Worm (Caenorhabditis elegans): ENCODE data around the gene ZK856.19.

ZK856.19 gene

DNA sequence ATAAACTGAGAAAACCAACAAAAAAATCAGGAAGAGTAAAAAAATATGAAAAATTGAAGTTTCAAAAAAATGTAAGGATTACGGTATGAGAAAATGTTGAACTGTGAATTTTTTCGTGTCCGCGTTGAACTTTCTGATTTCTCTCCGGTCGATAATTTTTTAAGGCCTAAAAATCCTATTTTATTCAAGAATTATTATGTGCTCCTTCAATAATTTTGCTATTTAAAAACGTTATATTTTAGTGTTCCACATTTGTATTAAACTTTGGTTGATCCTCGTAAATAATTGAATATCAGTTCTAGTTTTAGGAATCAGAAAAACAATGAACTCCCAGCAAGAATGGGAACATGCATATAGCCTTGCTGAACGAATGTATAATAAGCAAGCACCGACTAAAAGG is 7.9 kb upstream of the ZK856.19 start, which contains the start of gene hpo-40 (continued):
- TF ChIP-seq nhr-25 (tag; optimal IDR thresholded peaks at IDR 0.05; ENCODE audit: borderline replicate concordance, insufficient read depth), result no peak
- TF ChIP-seq hlh-11 (tag; optimal IDR thresholded peaks at IDR 0.05), result no peak
- no peak for TF ChIP-seq F26F4.8 (GFP tag; conservative IDR thresholded peaks at IDR 0.05)

DNA sequence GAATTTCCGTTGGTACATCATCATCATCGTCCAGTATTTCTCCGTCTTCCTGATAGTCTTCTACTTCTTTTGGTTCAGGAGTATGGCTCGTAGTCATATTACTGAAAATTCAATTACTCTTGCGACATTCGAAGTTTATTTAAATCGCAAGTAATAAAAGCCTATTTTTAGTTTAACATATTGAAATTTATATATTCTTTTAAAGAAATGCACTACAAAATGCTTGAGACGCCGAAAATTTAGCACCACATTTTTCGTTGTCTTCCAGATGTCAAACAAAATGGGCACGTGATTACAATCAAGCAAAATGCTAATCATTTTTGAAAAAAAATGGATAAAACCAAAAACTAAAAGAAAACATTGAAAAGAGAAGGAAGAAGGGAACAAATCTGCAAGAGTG is 7.3 kb upstream of the ZK856.19 start, which contains the start of gene zhit-3:
Gene zhit-3, minus strand, starts transcription at position 101 of the 400 bp plus-strand sequence.
- TF ChIP-seq ctbp-1 (GFP tag; IDR thresholded peaks at IDR 0.05), result no peak
- TF ChIP-seq nhr-102 (tag; optimal IDR thresholded peaks at IDR 0.05), result no peak
- no peak for TF ChIP-seq nhr-11 (tag; optimal IDR thresholded peaks at IDR 0.05)
- TF ChIP-seq php-3 (GFP tag; IDR thresholded peaks at IDR 0.05), result no peak
- TF ChIP-seq lin-39 (tag; optimal IDR thresholded peaks at IDR 0.05), result no peak
- no peak for TF ChIP-seq daf-8 (GFP tag; IDR thresholded peaks at IDR 0.05)
- TF ChIP-seq ceh-62 (tag; optimal IDR thresholded peaks at IDR 0.05), result no peak
- TF ChIP-seq Y105C5A.15 (GFP tag; IDR thresholded peaks at IDR 0.05), result no peak
- no peak for TF ChIP-seq dmd-9 (GFP tag; IDR thresholded peaks at IDR 0.05)
- TF ChIP-seq ztf-7 (tag; optimal IDR thresholded peaks at IDR 0.05), result no peak

DNA sequence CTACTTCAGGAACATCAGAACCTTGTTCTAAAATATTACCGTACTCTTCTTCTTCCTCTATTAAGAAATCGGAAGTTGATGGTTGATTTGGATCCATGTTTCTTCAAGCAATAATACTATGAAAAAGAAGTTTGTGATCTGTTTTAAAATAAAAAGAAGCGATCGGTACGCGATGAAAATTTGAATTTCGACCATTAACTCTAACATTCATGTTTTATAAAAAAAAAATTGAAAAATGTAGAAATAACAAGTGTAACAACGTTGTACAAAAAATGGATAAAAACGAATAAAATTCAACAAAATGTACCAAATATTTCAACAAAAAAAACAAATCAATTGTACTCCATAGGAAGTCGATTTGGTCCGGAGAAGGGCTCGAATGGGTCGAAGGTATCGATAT is 5.5 kb upstream of the ZK856.19 start, which contains the start of gene tftc-3:
Gene tftc-3, minus strand, starts transcription at position 101 of the 400 bp plus-strand sequence.
- no peak for TF ChIP-seq dve-1 (tag; optimal IDR thresholded peaks at IDR 0.05; ENCODE audit: insufficient read depth)
- peak; percentile 35 for TF ChIP-seq duxl-1 (tag; optimal IDR thresholded peaks at IDR 0.05; ENCODE audit: poor library complexity)
- TF ChIP-seq attf-4 (tag; optimal IDR thresholded peaks at IDR 0.05), result no peak

DNA sequence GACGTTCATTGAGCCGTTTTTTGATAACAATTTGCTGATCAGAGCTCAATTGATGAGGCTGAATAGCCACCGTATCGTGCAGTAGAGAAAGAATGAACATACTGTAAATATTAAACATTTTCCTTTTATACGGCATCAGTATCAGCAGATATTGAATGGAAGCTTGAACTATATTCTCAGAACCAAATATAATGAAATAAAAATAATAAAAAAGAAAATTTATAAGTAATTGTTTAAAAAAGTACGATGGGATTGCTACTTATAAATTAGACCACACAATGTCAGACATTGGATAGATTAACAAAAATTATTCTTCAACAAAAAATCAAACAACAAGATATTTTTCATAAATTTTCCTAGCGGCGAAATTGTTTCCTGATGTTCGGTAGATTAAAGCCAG is 1.8 kb upstream of the ZK856.19 start, which contains the start of gene rpc-25:
Gene rpc-25, minus strand, starts transcription at position 101 of the 400 bp plus-strand sequence.
- TF ChIP-seq aly-2 (tag; optimal IDR thresholded peaks at IDR 0.05) (no peak), lin-39 (tag; optimal IDR thresholded peaks at IDR 0.05) (no peak), nhr-111 (GFP tag; optimal IDR thresholded peaks at IDR 0.05) (no peak), nhr-11 (tag; optimal IDR thresholded peaks at IDR 0.05) (no peak), nhr-10 (tag; optimal IDR thresholded peaks at IDR 0.05) (no peak), R02D3.7 (tag; optimal IDR thresholded peaks at IDR 0.05) (no peak), dmd-6 (GFP tag; IDR thresholded peaks at IDR 0.05) (no peak), lin-13 (GFP tag; optimal IDR thresholded peaks at IDR 0.05) (no peak), lsy-2 (tag; optimal IDR thresholded peaks at IDR 0.05) (no peak), cey-2 (tag; optimal IDR thresholded peaks at IDR 0.05; ENCODE audit: borderline replicate concordance, insufficient read depth) (no peak), F37D6.2 (tag; optimal IDR thresholded peaks at IDR 0.05) (no peak), madf-9 (GFP tag; conservative IDR thresholded peaks at IDR 0.05) (no peak), ama-1 (optimal IDR thresholded peaks at IDR 0.05) (no peak), nhr-76 (tag; optimal IDR thresholded peaks at IDR 0.05) (no peak), unc-62 (GFP tag; optimal IDR thresholded peaks at IDR 0.05 in 1 of 2) (no peak), unc-62 (tag; optimal IDR thresholded peaks at IDR 0.05) (no peak), mdt-29 (GFP tag; IDR thresholded peaks at IDR 0.05) (no peak), spr-3 (GFP tag; optimal IDR thresholded peaks at IDR 0.05) (no peak)

DNA sequence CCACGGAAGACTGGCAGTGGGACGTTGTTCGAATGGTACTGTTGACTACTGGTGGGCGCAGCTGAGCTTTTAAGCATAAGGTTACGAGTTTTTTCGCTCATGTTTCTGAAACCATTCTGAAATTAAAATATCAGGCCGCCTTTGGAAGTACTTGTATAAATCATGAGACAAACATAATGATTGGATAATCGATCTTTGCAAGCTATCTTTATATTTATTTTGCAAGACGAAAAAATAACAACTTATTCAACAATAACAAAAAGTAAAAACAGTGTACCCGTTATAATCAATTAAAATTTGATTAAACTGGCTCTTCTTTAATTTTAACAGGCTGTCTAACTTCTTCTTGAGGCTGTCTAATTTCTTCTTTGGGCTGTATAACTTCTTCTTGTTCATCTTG is 770 bp upstream of the ZK856.19 start, which contains the start of gene ZK856.16:
Gene ZK856.16, minus strand, starts transcription at position 101 of the 400 bp plus-strand sequence.
- TF ChIP-seq unc-130 (GFP tag; optimal IDR thresholded peaks at IDR 0.05) (no peak), nhr-25 (tag; optimal IDR thresholded peaks at IDR 0.05; ENCODE audit: borderline replicate concordance, insufficient read depth) (no peak), Y105C5A.15 (GFP tag; IDR thresholded peaks at IDR 0.05) (no peak), daf-16 (GFP tag; optimal IDR thresholded peaks at IDR 0.05) (no peak), daf-16 (tag; optimal IDR thresholded peaks at IDR 0.05) (no peak), madf-5 (GFP tag; IDR thresholded peaks at IDR 0.05) (no peak), F26F4.8 (GFP tag; conservative IDR thresholded peaks at IDR 0.05) (no peak)

Data from whole organism, L4 larva.